Worm (Caenorhabditis elegans) whole organism, midembryonic: ENCODE measurements around the gene T27E7.4.

Experiments used
- T22C8.4 ChIP-seq: fragments of 200-800 bp; sonication (Bioruptor generic); IDR thresholded peaks from 2 replicates; pipeline ENCODE4 v1.3.6; 2022; ENCODE audit warnings: missing genetic modification characterization, missing compliant biosample characterization
- cog-1 ChIP-seq: sonication (generic microtip); optimal IDR thresholded peaks from 2 replicates; lab custom pipeline; 2016; ENCODE audit warnings: missing genetic modification characterization, missing compliant biosample characterization
- klf-2 ChIP-seq: fragments of 200-800 bp; sonication (Bioruptor generic); conservative IDR thresholded peaks from 2 replicates; pipeline ENCODE4 v1.3.6; 2022; ENCODE audit warnings: missing genetic modification reagents, missing genetic modification characterization, missing compliant biosample characterization
- ref-1 ChIP-seq: fragments of 200-800 bp; sonication (Bioruptor generic); conservative IDR thresholded peaks from 2 replicates; pipeline ENCODE4 v1.3.6; 2022; ENCODE audit warnings: missing genetic modification reagents, missing genetic modification characterization, missing compliant biosample characterization
- tab-1 ChIP-seq: fragments of 200-800 bp; sonication (Bioruptor generic); IDR thresholded peaks from 2 replicates; pipeline ENCODE4 v1.3.6; 2022; ENCODE audit warnings: missing genetic modification characterization, missing compliant biosample characterization
- ztf-23 ChIP-seq: fragments of 200-800 bp; sonication (Bioruptor generic); IDR thresholded peaks from 2 replicates; pipeline ENCODE4 v1.3.6; 2022; ENCODE audit warnings: missing genetic modification reagents, missing genetic modification characterization, missing compliant biosample characterization

DNA sequence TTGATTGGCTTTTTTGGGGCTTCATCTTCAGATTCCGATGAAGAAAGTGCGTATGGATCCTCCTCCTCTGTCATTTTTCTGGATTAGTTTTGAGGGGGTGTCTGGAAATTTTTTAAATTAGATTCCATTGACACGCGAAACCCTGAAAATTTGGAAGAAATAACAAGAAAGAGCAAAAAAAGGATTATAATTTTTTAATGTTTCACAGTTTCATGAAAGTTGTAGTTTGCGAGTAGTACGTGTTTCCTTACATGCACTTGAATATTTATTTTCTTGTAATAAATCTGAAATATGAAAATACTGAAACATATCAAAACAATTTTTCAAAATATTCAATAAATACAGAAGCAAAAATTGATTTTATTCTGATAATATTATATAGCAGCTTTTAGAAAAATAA lies 29.8 kb downstream of the T27E7.4 start, which contains the start of gene tag-273:
- TF ChIP-seq klf-2 (GFP tag; lab: Robert Waterston, UW): no peak
- no peak for TF ChIP-seq ref-1
- no peak for TF ChIP-seq tab-1 (GFP tag; lab: Robert Waterston, UW)
- no peak for TF ChIP-seq cog-1 (tag; lab: Kevin White, UChicago)
- no peak for TF ChIP-seq T22C8.4 (GFP tag; lab: Robert Waterston, UW)
- TF ChIP-seq ztf-23: no peak
